Fruit fly (Drosophila melanogaster) whole organism, embryonic: ENCODE data around the gene CG33160.

ENCODE experiments used
- Antp ChIP-seq: fragments of 200-800 bp; sonication (Bioruptor generic); optimal IDR thresholded peaks from 3 replicates; lab custom pipeline; 2016; ENCODE audit warnings: missing biosample characterization, missing genetic modification characterization
- B-H2 ChIP-seq: fragments of 200-800 bp; sonication (Bioruptor generic); optimal IDR thresholded peaks from 2 replicates; lab custom pipeline; 2018; ENCODE audit warnings: missing biosample characterization, mild to moderate bottlenecking, missing genetic modification characterization
- CG10431 ChIP-seq: fragments of 200-800 bp; sonication (Bioruptor generic); optimal IDR thresholded peaks from 3 replicates; lab custom pipeline; 2018; ENCODE audit warnings: missing biosample characterization, mild to moderate bottlenecking, missing genetic modification characterization
- CG10979 ChIP-seq: fragments of 200-800 bp; sonication (Bioruptor generic); optimal IDR thresholded peaks from 2 replicates; lab custom pipeline; 2018; ENCODE audit warnings: missing biosample characterization, mild to moderate bottlenecking, missing genetic modification characterization, moderate library complexity
- CG12071 ChIP-seq: fragments of 200-800 bp; sonication (Bioruptor generic); optimal IDR thresholded peaks from 3 replicates; lab custom pipeline; 2018; ENCODE audit warnings: missing biosample characterization, mild to moderate bottlenecking, missing genetic modification characterization
- CG12391 ChIP-seq: fragments of 200-800 bp; sonication (Bioruptor generic); optimal IDR thresholded peaks from 3 replicates; lab custom pipeline; 2018; ENCODE audit warnings: missing biosample characterization, mild to moderate bottlenecking, missing genetic modification characterization, moderate library complexity
- CG13287 ChIP-seq: fragments of 200-800 bp; sonication (Bioruptor generic); IDR thresholded peaks from 2 replicates; pipeline ENCODE4 v1.3.6; 2022; ENCODE audit warnings: missing biosample characterization, missing genetic modification characterization; ENCODE audit not compliant: partially characterized antibody
- CG14014 ChIP-seq: fragments of 200-800 bp; sonication (Bioruptor generic); IDR thresholded peaks from 2 replicates; pipeline ENCODE4 v1.3.6; 2022; ENCODE audit warnings: missing biosample characterization, missing genetic modification characterization
- CG2120 ChIP-seq: fragments of 200-800 bp; sonication (Bioruptor generic); optimal IDR thresholded peaks from 3 replicates; lab custom pipeline; 2016; ENCODE audit warnings: missing biosample characterization, missing genetic modification characterization
- CG2129 ChIP-seq: fragments of 200-800 bp; sonication (Bioruptor generic); IDR thresholded peaks from 2 replicates; pipeline ENCODE4 v1.3.6; 2022; ENCODE audit warnings: missing biosample characterization, missing genetic modification characterization; ENCODE audit not compliant: partially characterized antibody
- CG31441 ChIP-seq: fragments of 200-800 bp; sonication (Bioruptor generic); IDR thresholded peaks from 2 replicates; pipeline ENCODE4 v1.3.6; 2022; ENCODE audit warnings: missing biosample characterization, missing genetic modification characterization
- CG32772 ChIP-seq: fragments of 200-800 bp; sonication (Bioruptor generic); IDR thresholded peaks from 2 replicates; pipeline ENCODE4 v1.3.6; 2022; ENCODE audit warnings: missing biosample characterization, missing genetic modification characterization
- CG33557 ChIP-seq: fragments of 200-800 bp; sonication (Bioruptor generic); optimal IDR thresholded peaks from 2 replicates; lab custom pipeline; 2019; ENCODE audit warnings: missing biosample characterization, mild to moderate bottlenecking, missing genetic modification characterization, moderate library complexity
- CG3995 ChIP-seq: fragments of 200-800 bp; sonication (Bioruptor generic); optimal IDR thresholded peaks from 3 replicates; lab custom pipeline; 2016; ENCODE audit warnings: missing biosample characterization, missing genetic modification characterization
- CG4328 ChIP-seq: fragments of 200-800 bp; sonication (Bioruptor generic); optimal IDR thresholded peaks from 3 replicates; lab custom pipeline; 2017; ENCODE audit warnings: missing biosample characterization, missing genetic modification reagents, missing genetic modification characterization
- CG4617 ChIP-seq: fragments of 200-800 bp; sonication (Bioruptor generic); optimal IDR thresholded peaks from 3 replicates; lab custom pipeline; 2016; ENCODE audit warnings: missing biosample characterization, missing genetic modification characterization, borderline replicate concordance
- CG6791 ChIP-seq: fragments of 200-800 bp; sonication (Bioruptor generic); IDR thresholded peaks from 3 replicates; pipeline ENCODE4 v1.3.6; 2022; ENCODE audit warnings: missing biosample characterization, missing genetic modification characterization; ENCODE audit not compliant: partially characterized antibody
- CG7839 ChIP-seq: fragments of 200-800 bp; sonication (Bioruptor generic); optimal IDR thresholded peaks from 3 replicates; lab custom pipeline; 2018; ENCODE audit warnings: missing biosample characterization, mild to moderate bottlenecking, missing genetic modification characterization, moderate library complexity
- CG8388 ChIP-seq: fragments of 200-800 bp; sonication (Bioruptor generic); optimal IDR thresholded peaks from 2 replicates; lab custom pipeline; 2019; ENCODE audit warnings: missing biosample characterization, mild to moderate bottlenecking, missing genetic modification characterization, moderate library complexity
- CG9797 ChIP-seq: fragments of 200-800 bp; sonication (Bioruptor generic); optimal IDR thresholded peaks from 3 replicates; lab custom pipeline; 2018; ENCODE audit warnings: missing biosample characterization, mild to moderate bottlenecking, missing genetic modification characterization
- CG9817 ChIP-seq: fragments of 200-800 bp; sonication (Bioruptor generic); optimal IDR thresholded peaks from 2 replicates; lab custom pipeline; 2018; ENCODE audit warnings: missing biosample characterization, mild to moderate bottlenecking, missing genetic modification characterization, moderate library complexity
- D19A ChIP-seq: fragments of 200-800 bp; optimal IDR thresholded peaks from 3 replicates; lab custom pipeline; 2019; ENCODE audit warnings: missing biosample characterization, mild to moderate bottlenecking, missing genetic modification characterization, moderate library complexity
- Doc3 ChIP-seq: fragments of 200-800 bp; sonication (Bioruptor generic); IDR thresholded peaks from 3 replicates; pipeline ENCODE4 v1.3.6; 2022; ENCODE audit warnings: missing biosample characterization, missing genetic modification characterization; ENCODE audit not compliant: partially characterized antibody
- E2f2 ChIP-seq: fragments of 200-800 bp; sonication (Bioruptor generic); IDR thresholded peaks from 2 replicates; pipeline ENCODE4 v1.3.6; 2022; ENCODE audit warnings: missing biosample characterization, missing genetic modification characterization
- Fer1 ChIP-seq: fragments of 200-800 bp; sonication (Bioruptor generic); optimal IDR thresholded peaks from 2 replicates; lab custom pipeline; 2017; ENCODE audit warnings: missing biosample characterization, mild to moderate bottlenecking, missing genetic modification characterization
- Fer3 ChIP-seq: fragments of 200-800 bp; sonication (Bioruptor generic); optimal IDR thresholded peaks from 2 replicates; lab custom pipeline; 2018; ENCODE audit warnings: missing biosample characterization, mild to moderate bottlenecking, missing genetic modification characterization, moderate library complexity
- HHEX ChIP-seq: fragments of 200-800 bp; sonication (Bioruptor generic); optimal IDR thresholded peaks from 3 replicates; lab custom pipeline; 2017; ENCODE audit warnings: missing biosample characterization, mild to moderate bottlenecking, missing genetic modification characterization, missing genetic modification reagents
- HLHmδ ChIP-seq: fragments of 200-800 bp; sonication (Bioruptor generic); optimal IDR thresholded peaks from 2 replicates; lab custom pipeline; 2018; ENCODE audit warnings: missing biosample characterization, mild to moderate bottlenecking, missing genetic modification characterization, moderate library complexity
- Hsf ChIP-seq: fragments of 200-800 bp; sonication (Bioruptor generic); optimal IDR thresholded peaks from 3 replicates; lab custom pipeline; 2016; ENCODE audit warnings: missing biosample characterization, missing genetic modification characterization
- Kr ChIP-seq: fragments of 200-800 bp; sonication (Bioruptor generic); optimal IDR thresholded peaks from 2 replicates; lab custom pipeline; 2017; ENCODE audit warnings: missing biosample characterization, mild to moderate bottlenecking, missing genetic modification characterization
- Myb ChIP-seq: fragments of 200-800 bp; sonication (Bioruptor generic); optimal IDR thresholded peaks from 2 replicates; lab custom pipeline; 2016; ENCODE audit warnings: missing biosample characterization, missing genetic modification characterization
- Ptx1 ChIP-seq: fragments of 200-800 bp; sonication (Bioruptor generic); IDR thresholded peaks from 2 replicates; pipeline ENCODE4 v1.3.6; 2022; ENCODE audit warnings: missing biosample characterization, missing genetic modification characterization
- Sox102F ChIP-seq: fragments of 200-800 bp; sonication (Bioruptor generic); optimal IDR thresholded peaks from 2 replicates; lab custom pipeline; 2018; ENCODE audit warnings: missing biosample characterization, mild to moderate bottlenecking, missing genetic modification characterization, moderate library complexity
- ato ChIP-seq: fragments of 200-800 bp; sonication (Bioruptor generic); IDR thresholded peaks from 2 replicates; pipeline ENCODE4 v1.3.6; 2022; ENCODE audit warnings: missing biosample characterization, missing genetic modification characterization; ENCODE audit not compliant: partially characterized antibody
- bigmax ChIP-seq: fragments of 200-800 bp; sonication (Bioruptor generic); optimal IDR thresholded peaks from 2 replicates; lab custom pipeline; 2018; ENCODE audit warnings: missing biosample characterization, mild to moderate bottlenecking, missing genetic modification characterization
- fu2 ChIP-seq: fragments of 200-800 bp; sonication (Bioruptor generic); optimal IDR thresholded peaks from 2 replicates; lab custom pipeline; 2016; ENCODE audit warnings: missing biosample characterization, missing genetic modification characterization
- kah ChIP-seq: fragments of 200-800 bp; sonication (Bioruptor generic); optimal IDR thresholded peaks from 2 replicates; lab custom pipeline; 2018; ENCODE audit warnings: missing biosample characterization, mild to moderate bottlenecking, missing genetic modification characterization
- lilli ChIP-seq: fragments of 200-800 bp; sonication (Bioruptor generic); optimal IDR thresholded peaks from 3 replicates; lab custom pipeline; 2016; ENCODE audit warnings: missing biosample characterization, missing genetic modification characterization
- mld ChIP-seq: fragments of 200-800 bp; sonication (Bioruptor generic); IDR thresholded peaks from 3 replicates; pipeline ENCODE4 v1.3.6; 2022; ENCODE audit warnings: missing biosample characterization, missing genetic modification characterization; ENCODE audit not compliant: partially characterized antibody
- nau ChIP-seq: fragments of 200-800 bp; sonication (Bioruptor generic); optimal IDR thresholded peaks from 3 replicates; lab custom pipeline; 2017; ENCODE audit warnings: missing biosample characterization, mild to moderate bottlenecking, missing genetic modification characterization, missing genetic modification reagents
- phol ChIP-seq: fragments of 200-800 bp; sonication (Bioruptor generic); optimal IDR thresholded peaks from 3 replicates; lab custom pipeline; 2018; ENCODE audit warnings: missing biosample characterization, mild to moderate bottlenecking, missing genetic modification characterization, moderate library complexity
- pzg ChIP-seq: fragments of 200-800 bp; sonication (Bioruptor generic); optimal IDR thresholded peaks from 3 replicates; lab custom pipeline; 2018; ENCODE audit warnings: missing biosample characterization, mild to moderate bottlenecking, missing genetic modification characterization, moderate library complexity
- sd ChIP-seq: fragments of 200-800 bp; sonication (Bioruptor generic); optimal IDR thresholded peaks from 3 replicates; lab custom pipeline; 2018; ENCODE audit warnings: missing biosample characterization, mild to moderate bottlenecking, missing genetic modification characterization, moderate library complexity
- slbo ChIP-seq: fragments of 200-800 bp; sonication (Bioruptor generic); IDR thresholded peaks from 2 replicates; pipeline ENCODE4 v1.3.6; 2022; ENCODE audit warnings: missing biosample characterization, missing genetic modification characterization
- sug ChIP-seq: fragments of 200-800 bp; optimal IDR thresholded peaks from 2 replicates; lab custom pipeline; 2019; ENCODE audit warnings: missing biosample characterization, mild to moderate bottlenecking, missing genetic modification characterization, moderate library complexity
- tna ChIP-seq: fragments of 200-800 bp; sonication (Bioruptor generic); IDR thresholded peaks from 2 replicates; pipeline ENCODE4 v1.3.6; 2022; ENCODE audit warnings: missing biosample characterization, missing genetic modification characterization; ENCODE audit not compliant: partially characterized antibody
- unc-4 ChIP-seq: fragments of 200-800 bp; sonication (Bioruptor generic); IDR thresholded peaks from 2 replicates; pipeline ENCODE4 v1.3.6; 2022; ENCODE audit warnings: missing biosample characterization, missing genetic modification characterization; ENCODE audit not compliant: partially characterized antibody
- vnd ChIP-seq: fragments of 200-800 bp; sonication (Bioruptor generic); IDR thresholded peaks from 3 replicates; pipeline ENCODE4 v1.3.6; 2022; ENCODE audit warnings: missing biosample characterization, missing genetic modification characterization; ENCODE audit not compliant: partially characterized antibody
- zen ChIP-seq: fragments of 200-800 bp; sonication (Bioruptor generic); optimal IDR thresholded peaks from 3 replicates; lab custom pipeline; 2018; ENCODE audit warnings: missing biosample characterization, mild to moderate bottlenecking, missing genetic modification characterization, moderate library complexity

Gene CG33160

dm6 chr3L:3197464-3197863 is 8.7 kb downstream of the CG33160 start, which contains the start of gene CG14966 (continued):
- TF ChIP-seq phol (tag; lab: Kevin White, UChicago): peak; percentile 35
- peak; percentile 96 for TF ChIP-seq CG13287
- peak; percentile 56 for TF ChIP-seq lilli (GFP tag; lab: Kevin White, UChicago)
- no peak for TF ChIP-seq Fer3 (tag; lab: Kevin White, UChicago)
- TF ChIP-seq HLHmδ (GFP tag; lab: Kevin White, UChicago): no peak
- TF ChIP-seq fu2 (GFP tag; lab: Kevin White, UChicago): peak; percentile 33
- peak; percentile 7 for TF ChIP-seq CG4617 (GFP tag; lab: Kevin White, UChicago)
- peak; percentile 52; the same call in 1 of the 2 replicates for TF ChIP-seq E2f2 (GFP tag; lab: Robert Waterston, UW)
- peak; percentile 35 for TF ChIP-seq CG9797
- no peak for TF ChIP-seq CG4328 (GFP tag; lab: Kevin White, UChicago)
- peak; percentile 15 for TF ChIP-seq CG3995 (GFP tag; lab: Kevin White, UChicago)
- TF ChIP-seq sug (tag; lab: Kevin White, UChicago): peak; percentile 50
- TF ChIP-seq tna (GFP tag; lab: Robert Waterston, UW): peak; percentile 51; the same call in 1 of the 2 replicates
- TF ChIP-seq CG10979 (tag; lab: Kevin White, UChicago): peak; percentile 1
- TF ChIP-seq zen (tag; lab: Kevin White, UChicago): no peak
- TF ChIP-seq Ptx1 (GFP tag; lab: Robert Waterston, UW): peak; percentile 23; the same call in 1 of the 2 replicates
- peak; percentile 33 for TF ChIP-seq CG12391 (tag; lab: Kevin White, UChicago)
- TF ChIP-seq CG8388: no peak
- TF ChIP-seq CG9817: peak; percentile 6
- peak; percentile 75 for TF ChIP-seq vnd (GFP tag; lab: Robert Waterston, UW)
- TF ChIP-seq CG12071 (GFP tag; lab: Kevin White, UChicago): no peak
- TF ChIP-seq CG32772 (GFP tag; lab: Robert Waterston, UW): no peak
- peak; percentile 91 for TF ChIP-seq unc-4 (GFP tag; lab: Robert Waterston, UW)
- TF ChIP-seq B-H2 (GFP tag; lab: Kevin White, UChicago): peak; percentile 20
- peak; percentile 23 for TF ChIP-seq CG7839 (tag; lab: Kevin White, UChicago)
- peak; percentile 91 for TF ChIP-seq CG6791
- TF ChIP-seq bigmax (GFP tag; lab: Kevin White, UChicago): peak; percentile 8
- peak; percentile 63; the same call in 1 of the 2 replicates for TF ChIP-seq slbo (GFP tag; lab: Robert Waterston, UW)
- peak; percentile 57; the same call in 1 of the 2 replicates for TF ChIP-seq CG14014
- peak; percentile 15 for TF ChIP-seq kah (GFP tag; lab: Kevin White, UChicago)
- TF ChIP-seq CG10431 (GFP tag; lab: Kevin White, UChicago): peak; percentile 89
- no peak for TF ChIP-seq nau
- TF ChIP-seq pzg (GFP tag; lab: Kevin White, UChicago): peak; percentile 89
- TF ChIP-seq Hsf: peak; percentile 15
- TF ChIP-seq Antp (GFP tag; lab: Kevin White, UChicago): peak; percentile 22
- peak; percentile 66 for TF ChIP-seq CG2120 (GFP tag; lab: Kevin White, UChicago)
- no peak for TF ChIP-seq CG33557 (GFP tag; lab: Kevin White, UChicago)
- peak; percentile 80 for TF ChIP-seq CG2129 (GFP tag; lab: Robert Waterston, UW)
- peak; percentile 95 for TF ChIP-seq Myb
- no peak for TF ChIP-seq CG31441 (GFP tag; lab: Robert Waterston, UW)
- no peak for TF ChIP-seq HHEX (GFP tag; lab: Kevin White, UChicago)
- peak; percentile 31 for TF ChIP-seq Fer1 (GFP tag; lab: Kevin White, UChicago)
- TF ChIP-seq Doc3 (GFP tag; lab: Robert Waterston, UW): peak; percentile 89
- peak; percentile 78; the same call in 2 of the 3 replicates for TF ChIP-seq mld (GFP tag; lab: Robert Waterston, UW)
- TF ChIP-seq D19A (tag; lab: Kevin White, UChicago): no peak
- peak; percentile 56 for TF ChIP-seq ato
- TF ChIP-seq sd (tag; lab: Kevin White, UChicago): peak; percentile 82
- TF ChIP-seq Sox102F (GFP tag; lab: Kevin White, UChicago): no peak
- TF ChIP-seq Kr: no peak
